Fruit fly (Drosophila melanogaster) whole organism, wandering third instar larva: ENCODE data around the gene CG3091.
A peak's percentile ranks its signal among the peaks of the same experiment; 100 is the strongest.

Source experiments
- Abd-B ChIP-seq: fragments of >200 bp; optimal IDR thresholded peaks from 2 replicates; lab custom pipeline; 2017; ENCODE audit warnings: missing biosample characterization, missing genetic modification characterization
- CG32264 ChIP-seq: fragments of 200-800 bp; sonication (Bioruptor generic); optimal IDR thresholded peaks from 2 replicates; lab custom pipeline; 2016; ENCODE audit warnings: missing biosample characterization, missing genetic modification characterization
- CG9705 ChIP-seq: fragments of 200-800 bp; sonication (Bioruptor generic); optimal IDR thresholded peaks from 2 replicates; lab custom pipeline; 2018; ENCODE audit warnings: missing biosample characterization, mild to moderate bottlenecking, missing genetic modification characterization
- CrebA ChIP-seq: fragments of 200-800 bp; sonication (Bioruptor generic); optimal IDR thresholded peaks from 2 replicates; lab custom pipeline; 2016; ENCODE audit warnings: missing biosample characterization, mild to moderate bottlenecking, missing genetic modification characterization, borderline replicate concordance
- Dfd ChIP-seq: fragments of >200 bp; optimal IDR thresholded peaks from 2 replicates; lab custom pipeline; 2017; ENCODE audit warnings: missing biosample characterization, missing genetic modification characterization
- Dif ChIP-seq: fragments of 200-275, 200-300 bp; sonication (Bioruptor generic); optimal IDR thresholded peaks from 2 replicates; lab custom pipeline; 2018; ENCODE audit warnings: missing biosample characterization, missing genetic modification characterization; ENCODE audit not compliant: partially characterized antibody
- GATAd ChIP-seq: sonication (Bioruptor generic); optimal IDR thresholded peaks from 2 replicates; lab custom pipeline; 2016; ENCODE audit warnings: missing biosample characterization, missing genetic modification characterization
- HLH106 ChIP-seq: fragments of 200-800 bp; optimal IDR thresholded peaks from 3 replicates; lab custom pipeline; 2019; ENCODE audit warnings: missing biosample characterization, mild to moderate bottlenecking, missing genetic modification characterization, moderate library complexity
- Hnf4 ChIP-seq: fragments of 200-800 bp; sonication (Bioruptor generic); optimal IDR thresholded peaks from 2 replicates; lab custom pipeline; 2016; ENCODE audit warnings: missing biosample characterization, mild to moderate bottlenecking, missing genetic modification characterization
- Hr78 ChIP-seq: fragments of >200 bp; optimal IDR thresholded peaks from 2 replicates; lab custom pipeline; 2017; ENCODE audit warnings: missing biosample characterization, missing genetic modification characterization
- Hr83 ChIP-seq: fragments of 200-300 bp; sonication (Bioruptor generic); optimal IDR thresholded peaks from 2 replicates; lab custom pipeline; 2016; ENCODE audit warnings: missing biosample characterization, mild to moderate bottlenecking, missing genetic modification characterization, moderate library complexity; ENCODE audit not compliant: poor library complexity, severe bottlenecking
- Jra ChIP-seq: sonication (Bioruptor generic); optimal IDR thresholded peaks from 2 replicates; lab custom pipeline; 2016; ENCODE audit warnings: missing biosample characterization, missing genetic modification characterization
- Mio ChIP-seq: sonication (Bioruptor generic); optimal IDR thresholded peaks from 2 replicates; lab custom pipeline; 2016; ENCODE audit warnings: missing biosample characterization, missing genetic modification characterization
- Myc ChIP-seq: fragments of >200 bp; optimal IDR thresholded peaks from 2 replicates; lab custom pipeline; 2017
- N ChIP-seq: fragments of >200 bp; optimal IDR thresholded peaks from 2 replicates; lab custom pipeline; 2018; ENCODE audit warnings: missing biosample characterization, missing external identifiers, missing genetic modification characterization
- OdsH ChIP-seq: fragments of 200-800 bp; sonication (Bioruptor generic); optimal IDR thresholded peaks from 2 replicates; lab custom pipeline; 2016; ENCODE audit warnings: missing biosample characterization, mild to moderate bottlenecking, missing genetic modification characterization
- Rel ChIP-seq, 2 experiments: fragments of 200-800 bp; sonication (Bioruptor generic) in 1 of 2; optimal IDR thresholded peaks; 2 replicates in 1 of 2; 3 replicates in 1 of 2; lab custom pipeline; 2016 to 2019; ENCODE audit warnings: mild to moderate bottlenecking in 2 of 2, missing biosample characterization in 2 of 2, missing genetic modification characterization in 2 of 2, moderate library complexity in 1 of 2
- Sp1 ChIP-seq: fragments of 200-800 bp; sonication (Bioruptor generic); optimal IDR thresholded peaks from 3 replicates; lab custom pipeline; 2019; ENCODE audit warnings: missing biosample characterization, mild to moderate bottlenecking, missing genetic modification characterization, moderate library complexity
- Vsx2 ChIP-seq: fragments of 200-300, 225-300 bp; sonication (Bioruptor generic); optimal IDR thresholded peaks from 2 replicates; lab custom pipeline; 2018; ENCODE audit warnings: missing biosample characterization, missing genetic modification characterization; ENCODE audit not compliant: partially characterized antibody
- br ChIP-seq: fragments of 200-800 bp; sonication (Bioruptor generic); optimal IDR thresholded peaks from 2 replicates; lab custom pipeline; 2016; ENCODE audit warnings: missing biosample characterization, missing genetic modification characterization
- brk ChIP-seq: fragments of 200-800 bp; sonication (Bioruptor generic); optimal IDR thresholded peaks from 2 replicates; lab custom pipeline; 2016; ENCODE audit warnings: missing biosample characterization, mild to moderate bottlenecking, missing genetic modification characterization
- dl ChIP-seq, 2 experiments: fragments of 175-275, 200-275 bp in 1 of 2; fragments of 200-275 bp in 1 of 2; sonication (Bioruptor generic); optimal IDR thresholded peaks; lab custom pipeline; 2018; ENCODE audit warnings: mild to moderate bottlenecking in 2 of 2, missing biosample characterization in 2 of 2, missing genetic modification characterization in 2 of 2, moderate library complexity in 2 of 2; ENCODE audit not compliant: partially characterized antibody in 2 of 2, insufficient read depth in 1 of 2
- dmrt93B ChIP-seq: fragments of 200-800 bp; sonication (Bioruptor generic); optimal IDR thresholded peaks from 2 replicates; lab custom pipeline; 2018; ENCODE audit warnings: missing biosample characterization, mild to moderate bottlenecking, missing genetic modification characterization
- dsf ChIP-seq: sonication (Bioruptor generic); optimal IDR thresholded peaks from 2 replicates; lab custom pipeline; 2016; ENCODE audit warnings: missing biosample characterization, missing genetic modification characterization, borderline replicate concordance
- ey ChIP-seq: fragments of 200-800 bp; sonication (Bioruptor generic); optimal IDR thresholded peaks from 2 replicates; lab custom pipeline; 2016; ENCODE audit warnings: missing biosample characterization, missing genetic modification characterization
- foxo ChIP-seq, 2 experiments: fragments of 200-800 bp; sonication (Bioruptor generic); optimal IDR thresholded peaks; 2 replicates in 1 of 2; 3 replicates in 1 of 2; lab custom pipeline; 2016 to 2017; ENCODE audit warnings: missing biosample characterization in 2 of 2, missing genetic modification characterization in 2 of 2
- fru ChIP-seq: fragments of 200-800 bp; sonication (Bioruptor generic); optimal IDR thresholded peaks from 3 replicates; lab custom pipeline; 2016; ENCODE audit warnings: missing biosample characterization, mild to moderate bottlenecking, missing genetic modification characterization
- h ChIP-seq: fragments of 200-800 bp; sonication (Bioruptor generic); optimal IDR thresholded peaks from 3 replicates; lab custom pipeline; 2016; ENCODE audit warnings: missing biosample characterization, mild to moderate bottlenecking, missing genetic modification characterization
- jim ChIP-seq: fragments of 175-275, 200-325 bp; sonication (Bioruptor generic); optimal IDR thresholded peaks from 2 replicates; lab custom pipeline; 2016; ENCODE audit warnings: missing biosample characterization, mild to moderate bottlenecking, missing genetic modification characterization
- lola ChIP-seq: fragments of >200 bp; optimal IDR thresholded peaks from 2 replicates; lab custom pipeline; 2017; ENCODE audit warnings: missing biosample characterization, missing genetic modification characterization
- pan ChIP-seq: fragments of >200 bp; optimal IDR thresholded peaks from 2 replicates; lab custom pipeline; 2017
- psq ChIP-seq: fragments of 200-800 bp; sonication (Bioruptor generic); optimal IDR thresholded peaks from 3 replicates; lab custom pipeline; 2017; ENCODE audit warnings: missing biosample characterization, mild to moderate bottlenecking, missing genetic modification characterization, moderate library complexity
- rgr ChIP-seq: fragments of 200-800 bp; sonication (Bioruptor generic); optimal IDR thresholded peaks from 3 replicates; lab custom pipeline; 2016; ENCODE audit warnings: missing biosample characterization, mild to moderate bottlenecking, missing genetic modification characterization
- sage ChIP-seq: fragments of 200-800 bp; sonication (Bioruptor generic); optimal IDR thresholded peaks from 2 replicates; lab custom pipeline; 2016; ENCODE audit warnings: missing biosample characterization, mild to moderate bottlenecking, missing genetic modification characterization
- sv ChIP-seq: fragments of 200-800 bp; sonication (Bioruptor generic); optimal IDR thresholded peaks from 3 replicates; lab custom pipeline; 2016; ENCODE audit warnings: missing biosample characterization, missing genetic modification characterization
- tai ChIP-seq: sonication (Bioruptor generic); optimal IDR thresholded peaks from 2 replicates; lab custom pipeline; 2016; ENCODE audit warnings: missing biosample characterization, missing genetic modification characterization
- usp ChIP-seq: fragments of >200 bp; optimal IDR thresholded peaks from 2 replicates; lab custom pipeline; 2017; ENCODE audit warnings: missing biosample characterization, missing genetic modification characterization
- woc ChIP-seq: sonication (Bioruptor generic); optimal IDR thresholded peaks from 2 replicates; lab custom pipeline; 2016; ENCODE audit warnings: missing biosample characterization, mild to moderate bottlenecking, missing genetic modification characterization

CG3091 gene

dm6 chrX:2225138-2225537 is 28.9 kb downstream of the CG3091 start, which contains the start of gene pcx:
TSS of gene pcx (plus strand) at chrX:2225296.
- TF ChIP-seq Dif (GFP tag; lab: Kevin White, UChicago) (peak; percentile 43), rgr (GFP tag; lab: Kevin White, UChicago) (no peak)
- TF ChIP-seq, all 38 proteins: peak for 1

dm6 chrX:2223454-2223853 is 30.5 kb downstream of the CG3091 start, which contains the start of gene CG14052:
TSS of gene CG14052 (plus strand) at chrX:2223754.
- no peak for TF ChIP-seq Hr83 (GFP tag; lab: Kevin White, UChicago)

dm6 chrX:2222181-2222790 is 31.7 kb downstream of the CG3091 start, which contains the start of gene Vinc:
TSS of gene Vinc (minus strand) at chrX:2222567.
- peak; percentile 63 for TF ChIP-seq OdsH (GFP tag; lab: Kevin White, UChicago)
- no peak for TF ChIP-seq CrebA (GFP tag; lab: Kevin White, UChicago)
- TF ChIP-seq N (GFP tag; lab: Kevin White, UChicago) = no peak
- no peak for TF ChIP-seq woc (GFP tag; lab: Kevin White, UChicago)
- peak; percentile 82 for TF ChIP-seq Sp1 (GFP tag; lab: Kevin White, UChicago)
- TF ChIP-seq Rel (GFP tag; optimal IDR thresholded peaks at IDR 0.05; lab: Kevin White, UChicago) = peak; percentile 40
- TF ChIP-seq Rel (tag; optimal IDR thresholded peaks at IDR 0.05; lab: Kevin White, UChicago) = peak; percentile 97
- no peak for TF ChIP-seq dsf (GFP tag; lab: Kevin White, UChicago)
- no peak for TF ChIP-seq dl (GFP tag; optimal IDR thresholded peaks at IDR 0.05; lab: Kevin White, UChicago; ENCODE audit: insufficient read depth in 1 of 2, partially characterized antibody in 2 of 2)
- peak; percentile 95 for TF ChIP-seq fru (GFP tag; lab: Kevin White, UChicago)
- TF ChIP-seq CG9705 (GFP tag; lab: Kevin White, UChicago) = peak; percentile 85
- peak; percentile 93 for TF ChIP-seq psq
- TF ChIP-seq br (GFP tag; lab: Kevin White, UChicago) = peak; percentile 88
- no peak for TF ChIP-seq sage
- peak; percentile 82 for TF ChIP-seq ey (GFP tag; lab: Kevin White, UChicago)
- TF ChIP-seq h (GFP tag; lab: Kevin White, UChicago) = peak; percentile 93
- TF ChIP-seq Dif (GFP tag; lab: Kevin White, UChicago) = peak; percentile 40
- no peak for TF ChIP-seq lola (GFP tag; lab: Kevin White, UChicago)
- no peak for TF ChIP-seq GATAd (GFP tag; lab: Kevin White, UChicago)
- no peak for TF ChIP-seq Myc (lab: Kevin White, UChicago)
- TF ChIP-seq jim (GFP tag; lab: Kevin White, UChicago) = no peak
- peak; percentile 79 for TF ChIP-seq CG32264 (GFP tag; lab: Kevin White, UChicago)
- TF ChIP-seq Abd-B (GFP tag; lab: Kevin White, UChicago) = no peak
- no peak for TF ChIP-seq usp (GFP tag; lab: Kevin White, UChicago)
- no peak for TF ChIP-seq dmrt93B (GFP tag; lab: Kevin White, UChicago)
- peak; percentile 66 for TF ChIP-seq sv
- TF ChIP-seq foxo (GFP tag; optimal IDR thresholded peaks at IDR 0.05; lab: Kevin White, UChicago) = peak in 1 of 2 experiments; percentile 93
- TF ChIP-seq Mio (GFP tag; lab: Kevin White, UChicago) = no peak
- TF ChIP-seq HLH106 (tag; lab: Kevin White, UChicago) = peak; percentile 92
- no peak for TF ChIP-seq tai (GFP tag; lab: Kevin White, UChicago)
- TF ChIP-seq Hnf4 (GFP tag; lab: Kevin White, UChicago) = no peak
- no peak for TF ChIP-seq pan (lab: Kevin White, UChicago)
- no peak for TF ChIP-seq Dfd
- no peak for TF ChIP-seq brk
- peak; percentile 86 for TF ChIP-seq Hr83 (GFP tag; lab: Kevin White, UChicago)
- peak; percentile 78 for TF ChIP-seq rgr (GFP tag; lab: Kevin White, UChicago)
- TF ChIP-seq Jra = peak; percentile 86
- TF ChIP-seq Vsx2 = no peak
- no peak for TF ChIP-seq Hr78 (GFP tag; lab: Kevin White, UChicago)
